Fruit fly (Drosophila melanogaster): ENCODE results near the gene CG16863.
A peak's percentile ranks its signal among the peaks of the same experiment; 100 is the strongest.

Gene CG16863

dm6 chr2L:13839744-13840151 lies 49.0 kb downstream of the CG16863 start (continued):
- TF ChIP-seq CG2889 (GFP tag; IDR thresholded peaks at IDR 0.05), result peak; percentile 58; the same call in 1 of the 3 replicates
- TF ChIP-seq Dip2 (GFP tag; IDR thresholded peaks at IDR 0.05), result 0 out of 2 replicates have a peak, but pooled peaks have one; percentile 24
- TF ChIP-seq Tbp (GFP tag; optimal IDR thresholded peaks at IDR 0.05), result no peak
- TF ChIP-seq gt (GFP tag; IDR thresholded peaks at IDR 0.05), result no peak
- peak in 1 of 2 experiments; percentile 93 for TF ChIP-seq Eip74EF (GFP tag; optimal IDR thresholded peaks at IDR 0.05)
- peak; percentile 92 for TF ChIP-seq Hsf (GFP tag; optimal IDR thresholded peaks at IDR 0.05)
- TF ChIP-seq stwl (tag; optimal IDR thresholded peaks at IDR 0.05), result no peak
- no peak for TF ChIP-seq MESR4 (GFP tag; optimal IDR thresholded peaks at IDR 0.05)
- peak; percentile 88 for TF ChIP-seq CG9727 (GFP tag; optimal IDR thresholded peaks at IDR 0.05)
- peak; percentile 89 for TF ChIP-seq dmrt99B (tag; optimal IDR thresholded peaks at IDR 0.05)
- peak; percentile 72 for TF ChIP-seq pho (GFP tag; optimal IDR thresholded peaks at IDR 0.05)
- peak; percentile 81 for TF ChIP-seq CG8290 (GFP tag; optimal IDR thresholded peaks at IDR 0.05)
- TF ChIP-seq CG8290 (tag; optimal IDR thresholded peaks at IDR 0.05), result peak in 1 of 2 experiments; percentile 1
- TF ChIP-seq nmo (GFP tag; optimal IDR thresholded peaks at IDR 0.05), result peak; percentile 96
- peak; percentile 95 for TF ChIP-seq Med (GFP tag)
- no peak; the same call in 2 of the 3 replicates for TF ChIP-seq Optix (GFP tag; IDR thresholded peaks at IDR 0.05)
- TF ChIP-seq gro (GFP tag; optimal IDR thresholded peaks at IDR 0.05), result peak; percentile 15
- TF ChIP-seq ATbp (GFP tag; optimal IDR thresholded peaks at IDR 0.05), result peak; percentile 68
- TF ChIP-seq ham (GFP tag; IDR thresholded peaks at IDR 0.05), result no peak
- TF ChIP-seq gfzf (GFP tag; optimal IDR thresholded peaks at IDR 0.05), result no peak
- peak; percentile 85 for TF ChIP-seq CG10979 (tag; optimal IDR thresholded peaks at IDR 0.05)
- peak; percentile 36 for TF ChIP-seq CG18764 (GFP tag; optimal IDR thresholded peaks at IDR 0.05)
- TF ChIP-seq bowl (GFP tag; IDR thresholded peaks at IDR 0.05), result no peak
- TF ChIP-seq lola (GFP tag; optimal IDR thresholded peaks at IDR 0.05), result peak in 1 of 3 experiments; percentile 79
- peak; percentile 69 for TF ChIP-seq tio (GFP tag; optimal IDR thresholded peaks at IDR 0.05)
- peak; percentile 59 for TF ChIP-seq CG2202 (tag; optimal IDR thresholded peaks at IDR 0.05)
- peak; percentile 84 for TF ChIP-seq CG12155 (GFP tag; optimal IDR thresholded peaks at IDR 0.05)
- no peak for TF ChIP-seq Neu2 (GFP tag; optimal IDR thresholded peaks at IDR 0.05; ENCODE audit: borderline replicate concordance)
- peak; percentile 91 for TF ChIP-seq Max (GFP tag; optimal IDR thresholded peaks at IDR 0.05)
- peak; percentile 56 for TF ChIP-seq ap (GFP tag; IDR thresholded peaks at IDR 0.05)
- peak; percentile 73 for TF ChIP-seq CG9437 (GFP tag; optimal IDR thresholded peaks at IDR 0.05)
- peak; percentile 85 for TF ChIP-seq CG5245 (GFP tag; optimal IDR thresholded peaks at IDR 0.05)
- peak; percentile 37 for TF ChIP-seq fu2 (GFP tag; optimal IDR thresholded peaks at IDR 0.05)
- peak; percentile 86 for TF ChIP-seq org-1 (GFP tag; optimal IDR thresholded peaks at IDR 0.05)
- TF ChIP-seq z (GFP tag; IDR thresholded peaks at IDR 0.05), result no peak
- TF ChIP-seq pum (GFP tag; optimal IDR thresholded peaks at IDR 0.05), result peak; percentile 77
- peak; percentile 70 for TF ChIP-seq CG6654 (GFP tag; optimal IDR thresholded peaks at IDR 0.05)
- peak; percentile 62 for TF ChIP-seq CG10462 (GFP tag; optimal IDR thresholded peaks at IDR 0.05)
- peak; percentile 27 for TF ChIP-seq CG4617 (GFP tag; optimal IDR thresholded peaks at IDR 0.05; ENCODE audit: borderline replicate concordance)
- 0 out of 2 replicates have a peak, but pooled peaks have one; percentile 45 for TF ChIP-seq crol (GFP tag; IDR thresholded peaks at IDR 0.05)
- TF ChIP-seq CG16815 (GFP tag; optimal IDR thresholded peaks at IDR 0.05), result peak; percentile 63
- peak; percentile 66 for TF ChIP-seq Hmx (GFP tag; optimal IDR thresholded peaks at IDR 0.05)
- TF ChIP-seq CG18619 (GFP tag; optimal IDR thresholded peaks at IDR 0.05), result peak; percentile 82
- peak; percentile 97 for TF ChIP-seq sens (GFP tag)
- peak; percentile 72 for TF ChIP-seq CG12299 (tag; optimal IDR thresholded peaks at IDR 0.05)
- no peak for TF ChIP-seq mld (GFP tag; IDR thresholded peaks at IDR 0.05; ENCODE audit: partially characterized antibody)
- peak; percentile 77 to 82 for TF ChIP-seq chif (GFP tag; optimal IDR thresholded peaks at IDR 0.05)
- TF ChIP-seq tup (GFP tag; optimal IDR thresholded peaks at IDR 0.05), result peak; percentile 36
- TF ChIP-seq Aef1 (GFP tag; IDR thresholded peaks at IDR 0.05), result peak; percentile 74
- no peak for TF ChIP-seq Dll (GFP tag; IDR thresholded peaks at IDR 0.05; ENCODE audit: partially characterized antibody)
- TF ChIP-seq unpg (GFP tag; optimal IDR thresholded peaks at IDR 0.05), result peak; percentile 91

All from whole organism, embryonic.